Worm (Caenorhabditis elegans) whole organism, early embryonic: Measurements from ENCODE around the gene C32H11.4.

Experiments used
- aly-1 ChIP-seq: sonication (generic microtip); optimal IDR thresholded peaks from 2 replicates; lab custom pipeline; 2016; ENCODE audit warnings: missing genetic modification characterization, missing compliant biosample characterization
- ama-1 ChIP-seq: fragments of 150-350 bp; optimal IDR thresholded peaks from 2 replicates; lab custom pipeline; 2014
- ceh-13 ChIP-seq: fragments of 200-800 bp; sonication (Bioruptor generic); optimal IDR thresholded peaks from 2 replicates; lab custom pipeline; 2018; ENCODE audit warnings: mild to moderate bottlenecking, missing genetic modification characterization, missing compliant biosample characterization
- flt-1 ChIP-seq: fragments of 200-800 bp; sonication (Bioruptor generic); IDR thresholded peaks from 2 replicates; pipeline ENCODE4 v1.3.6; 2022; ENCODE audit warnings: missing genetic modification characterization, missing compliant biosample characterization
- hmbx-1 ChIP-seq: sonication (generic microtip); optimal IDR thresholded peaks from 2 replicates; lab custom pipeline; 2016; ENCODE audit warnings: mild to moderate bottlenecking, missing genetic modification characterization, missing compliant biosample characterization
- hnd-1 ChIP-seq: sonication (generic microtip); optimal IDR thresholded peaks from 2 replicates; lab custom pipeline; 2016; ENCODE audit warnings: missing genetic modification characterization, missing compliant biosample characterization
- pes-1 ChIP-seq: fragments of 200-800 bp; sonication (Bioruptor generic); IDR thresholded peaks from 2 replicates; pipeline ENCODE4 v1.3.6; 2022; ENCODE audit warnings: missing genetic modification reagents, missing genetic modification characterization, missing compliant biosample characterization
- scrt-1 ChIP-seq: fragments of 200-800 bp; sonication (Bioruptor generic); IDR thresholded peaks from 2 replicates; pipeline ENCODE4 v1.3.6; 2022; ENCODE audit warnings: missing genetic modification characterization, missing compliant biosample characterization
- sea-1 ChIP-seq: fragments of 200-800 bp; sonication (Bioruptor generic); conservative IDR thresholded peaks from 2 replicates; pipeline ENCODE4 v1.3.6; 2022; ENCODE audit warnings: missing genetic modification characterization, missing compliant biosample characterization
- tbx-11 ChIP-seq: fragments of 200-800 bp; sonication (Bioruptor generic); IDR thresholded peaks from 2 replicates; pipeline ENCODE4 v1.3.6; 2022; ENCODE audit warnings: missing genetic modification characterization, missing compliant biosample characterization
- tbx-37 ChIP-seq: fragments of 200-800 bp; sonication (Bioruptor generic); conservative IDR thresholded peaks from 2 replicates; pipeline ENCODE4 v1.3.6; 2022; ENCODE audit warnings: missing genetic modification reagents, missing genetic modification characterization, missing compliant biosample characterization
- tra-4 ChIP-seq: sonication (generic microtip); optimal IDR thresholded peaks from 2 replicates; lab custom pipeline; 2017; ENCODE audit warnings: missing genetic modification characterization, missing compliant biosample characterization

- TF ChIP-seq ama-1 (lab: Kevin White, UChicago): no peak
- no peak for TF ChIP-seq pes-1 (GFP tag; lab: Robert Waterston, UW)
- TF ChIP-seq hmbx-1 (tag; lab: Kevin White, UChicago): no peak
- TF ChIP-seq scrt-1 (GFP tag; lab: Robert Waterston, UW): no peak
- TF ChIP-seq aly-1 (tag; lab: Kevin White, UChicago): no peak
- TF ChIP-seq tra-4 (tag; lab: Kevin White, UChicago): no peak
- TF ChIP-seq tbx-11 (GFP tag; lab: Robert Waterston, UW): no peak
- TF ChIP-seq flt-1 (GFP tag; lab: Robert Waterston, UW): no peak
- TF ChIP-seq ceh-13 (GFP tag; lab: Kevin White, UChicago): no peak
- no peak for TF ChIP-seq hnd-1 (tag; lab: Kevin White, UChicago)
- TF ChIP-seq sea-1 (GFP tag; lab: Robert Waterston, UW): no peak
- no peak for TF ChIP-seq tbx-37
Observed at ce11 chrIV:12960136-12960535, 39.1 kb downstream of the C32H11.4 start, which contains the start of gene F55G11.7.
